Fruit fly (Drosophila melanogaster): ENCODE data around the gene Vps2.

Gene Vps2

DNA sequence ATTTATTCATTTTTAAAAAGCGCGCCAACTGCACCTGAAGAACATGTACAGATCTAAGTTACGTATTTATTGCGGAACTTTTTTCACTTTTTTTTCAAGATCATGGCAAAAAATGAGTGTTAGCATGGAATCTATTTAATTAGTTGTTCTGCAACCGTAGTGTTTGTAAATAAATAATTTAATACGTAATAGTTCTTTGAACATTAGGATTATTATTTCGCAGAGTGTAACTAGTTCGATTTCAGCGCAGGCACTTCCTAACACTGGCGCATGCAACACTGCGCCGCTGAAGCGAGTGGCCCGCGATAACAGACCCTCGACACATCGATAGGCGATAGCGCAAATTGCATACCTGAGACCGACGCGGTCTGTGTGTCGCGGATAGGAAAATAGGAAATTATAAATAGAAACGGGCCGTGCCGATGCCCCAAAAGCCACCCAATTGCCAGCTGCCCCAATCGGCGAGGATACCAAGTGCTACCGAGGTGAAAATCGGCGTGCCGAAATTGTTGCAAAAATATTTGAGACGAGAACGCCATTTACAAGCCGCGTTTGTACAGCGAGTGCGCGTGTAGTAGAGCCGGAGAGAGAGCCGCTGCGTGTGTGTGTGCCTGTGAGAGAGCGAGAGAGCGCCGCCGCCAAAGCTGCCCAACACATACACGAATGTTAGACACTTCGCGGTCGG is 11.1 kb upstream of the Vps2 start, which contains the start of gene gro:
gro (plus strand) TSS at position 320 of the 685 bp plus-strand sequence.
- TF ChIP-seq Dll (optimal IDR thresholded peaks at IDR 0.05) (peak; percentile 78), usp (GFP tag; optimal IDR thresholded peaks at IDR 0.05) (no peak)

dm6 chr3R:26042131-26042885 is 10.3 kb upstream of the Vps2 start:
- TF ChIP-seq usp (GFP tag; optimal IDR thresholded peaks at IDR 0.05) (no peak), EcR (GFP tag; optimal IDR thresholded peaks at IDR 0.05) (no peak), psq (optimal IDR thresholded peaks at IDR 0.05) (no peak), pan (optimal IDR thresholded peaks at IDR 0.05) (no peak), CG8478 (optimal IDR thresholded peaks at IDR 0.05) (peak; percentile 69), Dll (optimal IDR thresholded peaks at IDR 0.05) (no peak)

- no peak for TF ChIP-seq CG8478 (optimal IDR thresholded peaks at IDR 0.05)
- TF ChIP-seq usp (GFP tag; optimal IDR thresholded peaks at IDR 0.05): no peak
- TF ChIP-seq EcR (GFP tag; optimal IDR thresholded peaks at IDR 0.05): no peak
- no peak for TF ChIP-seq pan (optimal IDR thresholded peaks at IDR 0.05)
- no peak for TF ChIP-seq psq (optimal IDR thresholded peaks at IDR 0.05)
- TF ChIP-seq Dll (optimal IDR thresholded peaks at IDR 0.05): no peak
Observed at dm6 chr3R:26055214-26055632, 2.6 kb downstream of the Vps2 start, which contains the start of gene Cmpk. TSS of gene Cmpk (minus strand) at chr3R:26055438.

- TF ChIP-seq CG8478 (optimal IDR thresholded peaks at IDR 0.05): no peak
- TF ChIP-seq usp (GFP tag; optimal IDR thresholded peaks at IDR 0.05): no peak
- no peak for TF ChIP-seq psq (optimal IDR thresholded peaks at IDR 0.05)
- TF ChIP-seq Dll (optimal IDR thresholded peaks at IDR 0.05): no peak
- no peak for TF ChIP-seq pan (optimal IDR thresholded peaks at IDR 0.05)
- TF ChIP-seq EcR (GFP tag; optimal IDR thresholded peaks at IDR 0.05): no peak
Observed at dm6 chr3R:26056381-26056780, 3.8 kb downstream of the Vps2 start, which contains the start of the genes Sld5 and CG14543. TSS of gene Sld5 (minus strand) at chr3R:26056547. TSS of gene CG14543 (plus strand) at chr3R:26056630.

DNA sequence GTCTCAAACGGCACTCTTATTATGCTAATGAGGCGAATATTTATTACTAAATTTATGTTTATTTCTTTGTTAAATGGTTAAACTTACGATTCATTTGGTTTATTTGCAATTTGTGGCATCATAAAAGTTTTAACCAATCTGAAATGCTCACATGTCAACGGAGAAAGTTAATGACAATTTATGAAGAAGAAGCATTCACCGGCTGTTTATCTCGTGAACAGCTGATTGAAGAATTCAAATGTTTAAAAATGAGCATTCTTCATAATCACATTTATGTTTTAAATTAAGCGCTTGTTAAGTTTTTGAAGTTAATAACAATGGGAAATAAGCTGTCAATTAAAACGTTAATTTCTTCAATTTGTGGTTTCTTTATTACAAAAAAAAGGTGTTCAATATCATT is 5.4 kb downstream of the Vps2 start, which contains the start of the genes PIG-P and Tcs6:
PIG-P (minus strand) TSS at position 158 of the 400 bp plus-strand sequence.
Tcs6 (minus strand) TSS at position 158 of the 400 bp plus-strand sequence.
- TF ChIP-seq CG8478 (optimal IDR thresholded peaks at IDR 0.05): no peak
- TF ChIP-seq Dll (optimal IDR thresholded peaks at IDR 0.05): no peak
- TF ChIP-seq psq (optimal IDR thresholded peaks at IDR 0.05): no peak
- TF ChIP-seq usp (GFP tag; optimal IDR thresholded peaks at IDR 0.05): no peak
- TF ChIP-seq pan (optimal IDR thresholded peaks at IDR 0.05): no peak
- TF ChIP-seq EcR (GFP tag; optimal IDR thresholded peaks at IDR 0.05): no peak

DNA sequence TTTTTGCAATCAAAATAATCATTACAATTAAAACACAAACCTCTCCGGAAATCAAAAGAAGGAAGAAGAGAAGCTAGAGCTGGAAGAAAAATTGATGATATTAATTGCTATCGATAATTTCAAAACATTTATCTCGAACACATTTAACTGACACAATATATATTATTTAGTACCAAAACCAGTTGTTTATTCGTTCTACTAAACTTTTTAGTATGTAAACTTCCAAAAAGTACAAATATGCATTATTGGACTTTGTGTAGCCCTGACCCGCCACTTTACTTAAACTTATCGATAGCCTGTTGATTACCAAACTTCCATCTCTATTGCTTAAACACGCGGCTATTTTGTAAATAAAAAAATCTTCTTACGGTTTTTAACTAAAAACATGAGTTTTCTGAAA is 6.6 kb downstream of the Vps2 start, which contains the start of the genes RpL34a and Trmt61:
RpL34a (minus strand) TSS at position 73 of the 400 bp plus-strand sequence.
Trmt61 (plus strand) TSS at position 302 of the 400 bp plus-strand sequence.
- TF ChIP-seq usp (GFP tag; optimal IDR thresholded peaks at IDR 0.05): no peak
- no peak for TF ChIP-seq Dll (optimal IDR thresholded peaks at IDR 0.05)
- no peak for TF ChIP-seq psq (optimal IDR thresholded peaks at IDR 0.05)
- no peak for TF ChIP-seq CG8478 (optimal IDR thresholded peaks at IDR 0.05)
- TF ChIP-seq pan (optimal IDR thresholded peaks at IDR 0.05): no peak
- TF ChIP-seq EcR (GFP tag; optimal IDR thresholded peaks at IDR 0.05): no peak

DNA sequence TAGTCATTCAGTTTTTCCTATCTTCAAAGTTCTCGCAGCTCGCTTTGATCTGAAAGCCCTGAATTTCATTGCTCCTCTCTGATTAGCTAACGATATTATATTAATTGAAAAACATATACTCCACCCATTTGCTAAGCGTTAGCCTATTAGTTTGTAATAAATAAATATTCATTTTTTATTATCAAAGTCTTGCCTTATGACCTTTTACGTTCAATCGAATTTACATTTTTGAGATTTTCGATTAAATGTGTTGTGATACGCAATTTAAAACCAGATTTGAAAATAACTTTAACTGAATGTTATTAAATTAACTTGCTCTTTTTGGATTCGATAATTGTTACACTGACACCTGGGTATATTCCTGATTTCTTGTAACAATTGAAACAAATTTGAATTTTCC is 10.3 kb downstream of the Vps2 start, which contains the start of gene CG14551:
CG14551 (minus strand) TSS at position 101 of the 400 bp plus-strand sequence.
- TF ChIP-seq usp (GFP tag; optimal IDR thresholded peaks at IDR 0.05) (no peak), CG8478 (optimal IDR thresholded peaks at IDR 0.05) (no peak), Dll (optimal IDR thresholded peaks at IDR 0.05) (no peak), psq (optimal IDR thresholded peaks at IDR 0.05) (no peak), pan (optimal IDR thresholded peaks at IDR 0.05) (no peak), EcR (GFP tag; optimal IDR thresholded peaks at IDR 0.05) (no peak)

DNA sequence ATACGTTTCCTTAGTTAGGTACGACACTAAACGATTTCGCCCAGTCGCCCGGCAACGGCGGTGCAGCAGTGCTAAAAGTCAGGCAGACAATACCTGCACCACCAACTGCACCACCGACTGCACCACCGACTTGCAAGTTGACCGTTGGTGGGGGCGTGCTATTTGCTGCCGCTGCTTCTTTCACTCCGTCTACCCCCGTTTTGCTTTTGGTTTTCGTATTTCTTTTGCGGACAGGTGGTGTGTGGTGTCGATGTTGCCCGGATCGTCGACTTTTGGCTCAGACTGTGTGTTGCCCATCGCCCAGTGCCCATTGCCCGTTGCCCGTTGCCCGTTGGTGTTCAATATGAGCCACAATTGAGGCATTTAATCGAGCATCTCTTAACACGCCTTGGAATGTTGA is 12.1 kb downstream of the Vps2 start:
- TF ChIP-seq Dll (optimal IDR thresholded peaks at IDR 0.05) (no peak), psq (optimal IDR thresholded peaks at IDR 0.05) (no peak), usp (GFP tag; optimal IDR thresholded peaks at IDR 0.05) (no peak), pan (optimal IDR thresholded peaks at IDR 0.05) (no peak), EcR (GFP tag; optimal IDR thresholded peaks at IDR 0.05) (no peak), CG8478 (optimal IDR thresholded peaks at IDR 0.05) (no peak)

DNA sequence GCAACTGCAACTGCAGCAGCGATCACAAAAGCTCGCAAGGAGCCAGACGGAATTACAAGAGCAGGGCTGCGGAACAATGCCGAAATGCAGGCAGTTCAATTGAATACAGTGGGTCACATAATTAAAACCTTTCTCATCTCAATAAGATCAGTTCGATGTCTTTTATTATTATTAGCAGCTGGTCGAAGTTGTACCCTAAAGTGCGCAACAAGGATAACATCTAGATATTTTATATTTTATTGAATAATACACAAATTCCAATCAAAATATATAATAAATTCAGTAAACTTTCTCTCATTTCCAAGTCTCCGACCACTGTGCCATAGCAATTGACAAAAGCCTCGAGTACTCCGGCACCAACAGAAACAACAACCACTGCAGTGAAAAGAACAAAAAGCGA is 15.5 kb downstream of the Vps2 start:
- TF ChIP-seq pan (optimal IDR thresholded peaks at IDR 0.05) (no peak), psq (optimal IDR thresholded peaks at IDR 0.05) (no peak), usp (GFP tag; optimal IDR thresholded peaks at IDR 0.05) (no peak), Dll (optimal IDR thresholded peaks at IDR 0.05) (no peak), EcR (GFP tag; optimal IDR thresholded peaks at IDR 0.05) (no peak), CG8478 (optimal IDR thresholded peaks at IDR 0.05) (no peak)

dm6 chr3R:26072477-26072876 is 19.9 kb downstream of the Vps2 start:
- TF ChIP-seq psq (optimal IDR thresholded peaks at IDR 0.05) (no peak), CG8478 (optimal IDR thresholded peaks at IDR 0.05) (no peak), Dll (optimal IDR thresholded peaks at IDR 0.05) (no peak), usp (GFP tag; optimal IDR thresholded peaks at IDR 0.05) (no peak), pan (optimal IDR thresholded peaks at IDR 0.05) (no peak), EcR (GFP tag; optimal IDR thresholded peaks at IDR 0.05) (no peak)

DNA sequence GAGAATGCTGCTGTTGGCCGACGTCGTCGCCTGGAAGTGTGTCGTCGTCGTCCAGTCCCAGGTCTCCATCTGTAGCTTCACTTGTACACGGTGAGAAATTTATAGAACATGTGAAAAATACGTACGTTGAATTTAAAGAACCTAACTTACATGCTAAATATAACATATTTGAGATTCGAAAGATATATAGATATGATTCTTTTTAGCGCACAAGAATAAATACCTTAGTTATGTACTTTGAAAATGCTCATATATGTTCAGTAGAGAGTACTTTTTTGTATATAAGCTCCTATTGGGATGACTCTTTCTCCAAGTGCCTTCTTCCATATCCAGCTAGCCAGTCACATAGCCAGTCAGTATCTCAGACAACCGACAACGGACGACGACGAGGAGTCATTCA is 22.6 kb downstream of the Vps2 start:
- TF ChIP-seq usp (GFP tag; optimal IDR thresholded peaks at IDR 0.05) (no peak), Dll (optimal IDR thresholded peaks at IDR 0.05) (no peak), pan (optimal IDR thresholded peaks at IDR 0.05) (no peak), CG8478 (optimal IDR thresholded peaks at IDR 0.05) (no peak), EcR (GFP tag; optimal IDR thresholded peaks at IDR 0.05) (no peak), psq (optimal IDR thresholded peaks at IDR 0.05) (no peak)
